Worm (Caenorhabditis elegans) whole organism, L4 larva: ENCODE measurements around the gene C16C10.13.

Experiments
- D1046.2 ChIP-seq: fragments of 200-800 bp; sonication (Bioruptor generic); IDR thresholded peaks from 2 replicates; pipeline ENCODE4 v1.3.6; 2022; ENCODE audit warnings: missing genetic modification characterization, missing compliant biosample characterization
- Y48G9A.11 ChIP-seq: fragments of 200-800 bp; sonication (Bioruptor generic); IDR thresholded peaks from 2 replicates; pipeline ENCODE4 v1.3.6; 2022; ENCODE audit warnings: missing genetic modification reagents, missing genetic modification characterization, missing compliant biosample characterization
- Y5F2A.4 ChIP-seq: fragments of 200-800 bp; sonication (Bioruptor generic); optimal IDR thresholded peaks from 2 replicates; lab custom pipeline; 2018; ENCODE audit warnings: mild to moderate bottlenecking, missing genetic modification characterization, missing compliant biosample characterization
- Y75B8A.6 ChIP-seq: fragments of 200-800 bp; sonication (Bioruptor generic); IDR thresholded peaks from 2 replicates; pipeline ENCODE4 v1.3.6; 2022; ENCODE audit warnings: missing genetic modification reagents, missing genetic modification characterization, missing compliant biosample characterization
- aha-1 ChIP-seq: fragments of 150-350 bp; peaks from one replicate; lab custom pipeline; 2014; ENCODE audit warnings: missing biosample characterization, missing genetic modification characterization
- ces-1 ChIP-seq: fragments of 150-350 bp; sonication (generic microtip); optimal IDR thresholded peaks from 4 replicates; lab custom pipeline; 2014; ENCODE audit warnings: missing biosample characterization, missing genetic modification reagents, missing genetic modification characterization
- ctbp-1 ChIP-seq: fragments of 200-800 bp; sonication (Bioruptor generic); IDR thresholded peaks from 2 replicates; pipeline ENCODE4 v1.3.6; 2022; ENCODE audit warnings: missing genetic modification reagents, missing genetic modification characterization, missing compliant biosample characterization
- daf-8 ChIP-seq: fragments of 200-800 bp; sonication (Bioruptor generic); IDR thresholded peaks from 2 replicates; pipeline ENCODE4 v1.3.6; 2022; ENCODE audit warnings: missing genetic modification characterization, missing compliant biosample characterization
- dmd-6 ChIP-seq: fragments of 200-800 bp; sonication (Bioruptor generic); IDR thresholded peaks from 2 replicates; pipeline ENCODE4 v1.3.6; 2022; ENCODE audit warnings: missing genetic modification reagents, missing genetic modification characterization, missing compliant biosample characterization
- dpl-1 ChIP-seq: fragments of 150-350 bp; optimal IDR thresholded peaks from 2 replicates; lab custom pipeline; 2014; ENCODE audit warnings: missing biosample characterization, missing genetic modification reagents, missing genetic modification characterization
- fkh-10 ChIP-seq: fragments of 150-350 bp; optimal IDR thresholded peaks from 2 replicates; lab custom pipeline; 2014; ENCODE audit warnings: missing biosample characterization, missing genetic modification reagents, missing genetic modification characterization
- hif-1 ChIP-seq, 2 experiments: sonication (generic microtip); optimal IDR thresholded peaks; 2 replicates each; lab custom pipeline; 2016 to 2017; ENCODE audit warnings: missing compliant biosample characterization in 2 of 2, missing genetic modification characterization in 2 of 2, missing genetic modification reagents in 2 of 2, missing genotype in 2 of 2, mild to moderate bottlenecking in 1 of 2
- hlh-11 ChIP-seq: fragments of 200-800 bp; sonication (Bioruptor generic); optimal IDR thresholded peaks from 2 replicates; lab custom pipeline; 2018; ENCODE audit warnings: mild to moderate bottlenecking, missing genetic modification characterization, missing compliant biosample characterization
- hlh-30 ChIP-seq: sonication (generic microtip); optimal IDR thresholded peaks from 2 replicates; lab custom pipeline; 2017; ENCODE audit warnings: antibody characterized with exemption, mild to moderate bottlenecking, missing genetic modification characterization, missing compliant biosample characterization; ENCODE audit not compliant: insufficient read depth
- hmg-1.1 ChIP-seq: fragments of 200-800 bp; sonication (Bioruptor generic); IDR thresholded peaks from 2 replicates; pipeline ENCODE4 v1.3.6; 2022; ENCODE audit warnings: missing genetic modification reagents, missing genetic modification characterization, missing compliant biosample characterization
- lin-1 ChIP-seq: fragments of 200-800 bp; sonication (Bioruptor generic); IDR thresholded peaks from 2 replicates; pipeline ENCODE4 v1.3.6; 2022; ENCODE audit warnings: missing genetic modification reagents, missing genetic modification characterization, missing compliant biosample characterization
- lin-13 ChIP-seq: fragments of 150-350 bp; optimal IDR thresholded peaks from 2 replicates; lab custom pipeline; 2014; ENCODE audit warnings: missing biosample characterization, missing genetic modification reagents, missing genetic modification characterization
- lin-38 ChIP-seq: fragments of 200-800 bp; sonication (Bioruptor generic); IDR thresholded peaks from 2 replicates; pipeline ENCODE4 v1.3.6; 2022; ENCODE audit warnings: missing genetic modification reagents, missing genetic modification characterization, missing compliant biosample characterization
- lsy-2 ChIP-seq, 2 experiments: fragments of 150-350 bp in 1 of 2; sonication (generic microtip) in 1 of 2; optimal IDR thresholded peaks; 2 replicates each; lab custom pipeline; 2014 to 2017; ENCODE audit warnings: missing biosample characterization in 2 of 2, missing genetic modification characterization in 2 of 2
- madf-9 ChIP-seq: fragments of 200-800 bp; sonication (Bioruptor generic); conservative IDR thresholded peaks from 2 replicates; pipeline ENCODE4 v1.3.6; 2022; ENCODE audit warnings: missing genetic modification reagents, missing genetic modification characterization, missing compliant biosample characterization
- mdl-1 ChIP-seq, 2 experiments: fragments of 150-350 bp in 1 of 2; sonication (generic microtip) in 1 of 2; optimal IDR thresholded peaks; 2 replicates each; lab custom pipeline; 2014 to 2017; ENCODE audit warnings: missing biosample characterization in 2 of 2, missing genetic modification characterization in 2 of 2
- mdt-29 ChIP-seq: fragments of 200-800 bp; sonication (Bioruptor generic); IDR thresholded peaks from 2 replicates; pipeline ENCODE4 v1.3.6; 2022; ENCODE audit warnings: missing genetic modification reagents, missing genetic modification characterization, missing compliant biosample characterization
- mep-1 ChIP-seq: fragments of 150-350 bp; sonication (generic microtip); optimal IDR thresholded peaks from 3 replicates; lab custom pipeline; 2014; ENCODE audit warnings: missing biosample characterization, missing genetic modification characterization
- mes-2 ChIP-seq: sonication (generic microtip); optimal IDR thresholded peaks from 2 replicates; lab custom pipeline; 2016; ENCODE audit warnings: missing genotype, mild to moderate bottlenecking, missing genetic modification characterization, missing compliant biosample characterization; ENCODE audit not compliant: poor library complexity, severe bottlenecking
- mxl-3 ChIP-seq: fragments of 200-800 bp; sonication (Bioruptor generic); optimal IDR thresholded peaks from 2 replicates; lab custom pipeline; 2018; ENCODE audit warnings: mild to moderate bottlenecking, missing genetic modification characterization, missing compliant biosample characterization
- nhr-6 ChIP-seq: fragments of 150-350 bp; optimal IDR thresholded peaks from 2 replicates; lab custom pipeline; 2014; ENCODE audit warnings: missing biosample characterization, missing genetic modification characterization
- nhr-77 ChIP-seq: fragments of 150-350 bp; optimal IDR thresholded peaks from 2 replicates; lab custom pipeline; 2014; ENCODE audit warnings: missing biosample characterization, missing genetic modification characterization
- php-3 ChIP-seq: fragments of 200-800 bp; sonication (Bioruptor generic); IDR thresholded peaks from 2 replicates; pipeline ENCODE4 v1.3.6; 2022; ENCODE audit warnings: missing genetic modification reagents, missing genetic modification characterization, missing compliant biosample characterization
- pqm-1 ChIP-seq: sonication (generic microtip); optimal IDR thresholded peaks from 2 replicates; lab custom pipeline; 2017; ENCODE audit warnings: missing biosample characterization, missing genetic modification characterization
- rbr-2 ChIP-seq: sonication (generic microtip); optimal IDR thresholded peaks from 2 replicates; lab custom pipeline; 2016; ENCODE audit warnings: missing genotype, missing genetic modification characterization, missing compliant biosample characterization
- unc-130 ChIP-seq: sonication (generic microtip); optimal IDR thresholded peaks from 2 replicates; lab custom pipeline; 2016; ENCODE audit warnings: missing genetic modification reagents, missing genetic modification characterization, missing compliant biosample characterization
- unc-62 ChIP-seq, 3 experiments: fragments of 150-350 bp in 1 of 3; sonication (generic microtip); optimal IDR thresholded peaks in 2 of 3; peaks in 1 of 3; 1 replicate in 1 of 3; 2 replicates in 2 of 3; lab custom pipeline; 2014 to 2017; ENCODE audit warnings: missing biosample characterization in 3 of 3, missing genetic modification characterization in 3 of 3, missing genetic modification reagents in 3 of 3, missing genotype in 1 of 3
- zip-2 ChIP-seq: fragments of 150-350 bp; optimal IDR thresholded peaks from 2 replicates; lab custom pipeline; 2014; ENCODE audit warnings: missing biosample characterization, missing genetic modification characterization

C16C10.13 gene

DNA sequence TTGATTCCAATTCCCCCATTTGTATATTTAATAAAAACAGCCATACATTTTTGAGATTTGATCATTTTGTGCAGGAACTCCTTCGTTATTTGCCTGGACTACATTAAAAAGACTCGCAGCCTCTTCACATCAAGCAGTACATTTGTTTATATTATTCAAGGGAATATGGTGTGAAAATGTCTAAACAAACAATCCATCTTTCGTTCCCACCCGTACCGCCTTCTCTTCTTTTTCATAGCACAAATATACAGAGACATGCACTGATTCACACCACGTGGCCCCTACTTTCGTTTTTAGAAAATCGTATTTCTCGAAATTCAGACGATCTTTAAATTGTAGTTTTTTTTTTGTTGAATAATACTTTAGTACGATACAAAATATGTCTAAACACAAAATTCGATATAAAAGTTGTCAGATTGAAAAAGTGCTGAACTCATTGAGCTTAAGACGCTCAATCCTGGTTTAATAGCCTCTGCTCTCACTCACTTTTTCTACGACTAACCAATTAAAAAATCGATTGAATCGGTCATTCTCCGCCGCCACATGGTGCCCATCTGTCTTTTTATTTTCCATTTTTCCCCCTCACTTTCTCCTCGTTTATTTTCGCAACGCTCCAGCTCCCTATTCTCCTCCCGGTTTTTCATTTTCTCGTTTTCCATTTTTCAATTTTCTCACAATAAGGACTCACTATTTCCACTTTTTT is 19.2 kb downstream of the C16C10.13 start (continued):
- TF ChIP-seq mdl-1 (tag; optimal IDR thresholded peaks at IDR 0.05; lab: Kevin White, UChicago): peak in 1 of 2 experiments; percentile 15
- no peak for TF ChIP-seq nhr-77
- TF ChIP-seq ctbp-1: peak; percentile 81
- TF ChIP-seq pqm-1 (tag; lab: Kevin White, UChicago): peak; percentile 11
- peak; percentile 36 for TF ChIP-seq php-3 (GFP tag; lab: Robert Waterston, UW)
- TF ChIP-seq lin-13 (GFP tag; lab: Kevin White, UChicago): peak; percentile 26
- no peak; the same call in 1 of the 2 replicates for TF ChIP-seq D1046.2 (GFP tag; lab: Robert Waterston, UW)
- peak in 1 of 2 experiments; percentile 75 for TF ChIP-seq unc-62 (GFP tag; optimal IDR thresholded peaks at IDR 0.05 in 1 of 2; lab: Kevin White, UChicago)
- TF ChIP-seq unc-62 (tag; optimal IDR thresholded peaks at IDR 0.05; lab: Kevin White, UChicago): no peak
- TF ChIP-seq zip-2 (tag; lab: Kevin White, UChicago): peak; percentile 49
- peak; percentile 54 for TF ChIP-seq Y5F2A.4 (GFP tag; lab: Kevin White, UChicago)
- peak; percentile 38 for TF ChIP-seq ces-1

DNA sequence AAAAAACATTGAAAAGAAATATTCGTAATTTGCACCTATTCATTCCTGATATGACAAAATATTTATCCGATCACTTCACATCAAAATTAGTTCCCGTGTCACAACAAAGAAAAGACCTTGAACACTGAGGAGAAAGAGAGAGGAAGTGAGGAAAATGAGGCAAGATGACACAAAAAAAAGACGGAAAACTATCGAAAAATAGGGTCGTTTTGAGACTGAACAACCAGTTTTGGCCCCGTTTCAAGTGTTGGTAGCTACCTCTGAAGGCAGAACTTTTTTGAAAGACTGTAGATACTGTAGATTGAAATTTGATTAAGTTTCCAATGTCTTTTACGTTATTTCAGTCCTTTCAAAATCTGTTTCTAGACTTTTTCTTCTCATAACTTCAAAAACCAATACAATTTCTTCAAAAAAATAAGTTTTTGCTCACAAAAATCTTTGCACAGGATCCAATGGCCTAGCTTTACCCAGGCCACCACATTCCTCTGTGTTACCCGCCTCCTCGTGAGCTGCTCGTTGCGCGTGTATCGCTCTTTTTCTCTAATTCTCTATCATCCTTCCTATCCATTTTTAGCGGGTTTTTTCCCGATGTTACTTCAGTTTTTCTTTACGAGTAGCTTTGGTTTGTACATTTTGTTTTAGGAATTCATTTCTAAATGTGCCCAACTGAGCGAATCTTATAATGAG is 20.2 kb downstream of the C16C10.13 start:
- TF ChIP-seq aha-1 (tag; lab: Kevin White, UChicago): peak; percentile 87
- TF ChIP-seq lsy-2 (tag; optimal IDR thresholded peaks at IDR 0.05; lab: Kevin White, UChicago): peak; percentile 49 to 82
- no peak for TF ChIP-seq madf-9 (GFP tag; lab: Robert Waterston, UW)
- peak; percentile 38 for TF ChIP-seq mxl-3
- TF ChIP-seq Y48G9A.11: peak; percentile 52; the same call in 1 of the 2 replicates
- peak; percentile 45 for TF ChIP-seq nhr-6 (tag; lab: Kevin White, UChicago)
- TF ChIP-seq lin-38 (GFP tag; lab: Robert Waterston, UW): peak; percentile 30; the same call in 1 of the 2 replicates
- peak; percentile 12 for TF ChIP-seq fkh-10 (GFP tag; lab: Kevin White, UChicago)
- TF ChIP-seq mdl-1 (tag; optimal IDR thresholded peaks at IDR 0.05; lab: Kevin White, UChicago): peak; percentile 80 to 91
- 0 out of 2 replicates have a peak, but pooled peaks have one; percentile 9 for TF ChIP-seq dmd-6 (GFP tag; lab: Robert Waterston, UW)
- no peak for TF ChIP-seq Y75B8A.6 (GFP tag; lab: Robert Waterston, UW)
- peak; percentile 95 for TF ChIP-seq hlh-30
- TF ChIP-seq lin-1 (GFP tag; lab: Robert Waterston, UW): no peak
- TF ChIP-seq hlh-11 (tag; lab: Kevin White, UChicago): peak; percentile 25
- no peak for TF ChIP-seq Y5F2A.4 (GFP tag; lab: Kevin White, UChicago)
- peak; percentile 86 for TF ChIP-seq mes-2
- TF ChIP-seq hmg-1.1 (GFP tag; lab: Robert Waterston, UW): peak; percentile 68
- TF ChIP-seq daf-8 (GFP tag; lab: Robert Waterston, UW): no peak
- peak; percentile 45 for TF ChIP-seq rbr-2 (tag; lab: Kevin White, UChicago)
- peak in 1 of 2 experiments; percentile 67 for TF ChIP-seq hif-1 (tag; optimal IDR thresholded peaks at IDR 0.05; lab: Kevin White, UChicago)
- peak; percentile 42 for TF ChIP-seq dpl-1 (GFP tag; lab: Kevin White, UChicago)
- peak; percentile 45 for TF ChIP-seq unc-130 (GFP tag; lab: Kevin White, UChicago)
- peak; percentile 65 for TF ChIP-seq mep-1 (tag; lab: Kevin White, UChicago)
- TF ChIP-seq mdt-29: no peak

DNA sequence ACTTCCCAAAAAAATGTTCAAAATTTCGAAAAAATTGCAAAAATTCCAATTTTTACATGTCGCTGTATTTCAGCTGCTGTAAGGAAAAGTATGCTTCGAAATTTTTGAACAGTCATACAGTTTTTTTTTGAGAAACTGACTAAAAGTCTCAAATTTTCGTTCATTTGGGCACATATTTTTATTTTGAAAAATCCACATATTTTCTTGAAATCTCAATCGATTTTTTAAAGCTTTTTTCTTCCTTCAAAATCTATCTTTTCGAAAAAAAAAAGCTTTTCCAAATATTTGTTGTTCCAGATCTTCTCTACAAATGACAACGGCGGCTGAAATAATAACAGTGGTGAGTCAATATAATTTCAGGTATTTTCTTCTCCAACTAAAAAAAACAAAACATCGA is 20.7 kb downstream of the C16C10.13 start, which contains the start of gene asd-1:
Gene asd-1 (plus strand): TSS at position 298 of the 397 bp plus-strand sequence.
- TF ChIP-seq aha-1 (tag; lab: Kevin White, UChicago): no peak
